Fruit fly (Drosophila melanogaster) whole organism, pupa: ENCODE results near the gene CG2975.

Experiments
- CG10348 ChIP-seq: fragments of 200-800 bp; sonication (Bioruptor generic); IDR thresholded peaks from 2 replicates; pipeline ENCODE4 v1.3.6; 2022; ENCODE audit warnings: missing biosample characterization, missing genetic modification characterization
- CG12605 ChIP-seq: fragments of 200-800 bp; sonication (Bioruptor generic); IDR thresholded peaks from 2 replicates; pipeline ENCODE4 v1.3.6; 2022; ENCODE audit warnings: missing biosample characterization, missing genetic modification characterization
- CG13204 ChIP-seq: fragments of 200-800 bp; sonication (Bioruptor generic); optimal IDR thresholded peaks from 2 replicates; lab custom pipeline; 2018; ENCODE audit warnings: missing biosample characterization, mild to moderate bottlenecking, missing genetic modification characterization, moderate library complexity
- CG14655 ChIP-seq: fragments of 200-800 bp; sonication (Bioruptor generic); optimal IDR thresholded peaks from 3 replicates; lab custom pipeline; 2017; ENCODE audit warnings: mild to moderate bottlenecking, missing biosample characterization, missing genetic modification reagents, missing genetic modification characterization
- CG15710 ChIP-seq: fragments of 200-800 bp; sonication (Bioruptor generic); optimal IDR thresholded peaks from 2 replicates; lab custom pipeline; 2018; ENCODE audit warnings: missing biosample characterization, mild to moderate bottlenecking, missing genetic modification characterization, moderate library complexity
- CG17806 ChIP-seq: fragments of 200-800 bp; sonication (Bioruptor generic); optimal IDR thresholded peaks from 2 replicates; lab custom pipeline; 2018; ENCODE audit warnings: missing biosample characterization, mild to moderate bottlenecking, missing genetic modification characterization, moderate library complexity
- CG32121 ChIP-seq: fragments of 200-800 bp; sonication (Bioruptor generic); IDR thresholded peaks from 2 replicates; pipeline ENCODE4 v1.3.6; 2022; ENCODE audit warnings: missing biosample characterization, missing genetic modification characterization
- CG34367 ChIP-seq: fragments of 200-800 bp; sonication (Bioruptor generic); optimal IDR thresholded peaks from 2 replicates; lab custom pipeline; 2018; ENCODE audit warnings: missing biosample characterization, mild to moderate bottlenecking, missing genetic modification characterization
- CG4496 ChIP-seq: fragments of 200-800 bp; sonication (Bioruptor generic); IDR thresholded peaks from 3 replicates; pipeline ENCODE4 v1.3.6; 2022; ENCODE audit warnings: missing biosample characterization, missing genetic modification characterization
- CG8159 ChIP-seq: fragments of 200-800 bp; sonication (Bioruptor generic); optimal IDR thresholded peaks from 3 replicates; lab custom pipeline; 2018; ENCODE audit warnings: missing biosample characterization, mild to moderate bottlenecking, missing genetic modification characterization, moderate library complexity
- CG8301 ChIP-seq: fragments of 200-800 bp; sonication (Bioruptor generic); optimal IDR thresholded peaks from 2 replicates; lab custom pipeline; 2018; ENCODE audit warnings: missing biosample characterization, mild to moderate bottlenecking, missing genetic modification characterization
- CG9948 ChIP-seq: fragments of 200-800 bp; sonication (Bioruptor generic); optimal IDR thresholded peaks from 2 replicates; lab custom pipeline; 2018; ENCODE audit warnings: missing biosample characterization, mild to moderate bottlenecking, missing genetic modification characterization, moderate library complexity
- D1 ChIP-seq: fragments of 200-800 bp; sonication (Bioruptor generic); optimal IDR thresholded peaks from 2 replicates; lab custom pipeline; 2018; ENCODE audit warnings: missing biosample characterization, mild to moderate bottlenecking, missing genetic modification characterization, moderate library complexity
- EcR ChIP-seq: fragments of 200-800 bp; sonication (Bioruptor generic); optimal IDR thresholded peaks from 3 replicates; lab custom pipeline; 2019; ENCODE audit warnings: missing biosample characterization, missing genetic modification characterization, mild to moderate bottlenecking, moderate library complexity, missing genetic modification reagents
- Ets98B ChIP-seq: fragments of 200-800 bp; sonication (Bioruptor generic); IDR thresholded peaks from 2 replicates; pipeline ENCODE4 v1.3.6; 2022; ENCODE audit warnings: missing biosample characterization, missing genetic modification characterization
- Pif1A ChIP-seq: fragments of 200-800 bp; sonication (Bioruptor generic); optimal IDR thresholded peaks from 3 replicates; lab custom pipeline; 2016; ENCODE audit warnings: missing biosample characterization, missing genetic modification characterization
- Pif1B ChIP-seq: fragments of 200-800 bp; sonication (Bioruptor generic); optimal IDR thresholded peaks from 3 replicates; lab custom pipeline; 2016; ENCODE audit warnings: missing biosample characterization, missing genetic modification characterization
- Snoo ChIP-seq: fragments of 200-800 bp; sonication (Bioruptor generic); optimal IDR thresholded peaks from 3 replicates; lab custom pipeline; 2017; ENCODE audit warnings: missing biosample characterization, mild to moderate bottlenecking, missing genetic modification characterization, inconsistent platforms
- fd96Ca ChIP-seq: fragments of 200-800 bp; sonication (Bioruptor generic); IDR thresholded peaks from 3 replicates; pipeline ENCODE4 v1.3.6; 2022; ENCODE audit warnings: missing biosample characterization, missing genetic modification characterization
- gl ChIP-seq: fragments of 200-800 bp; sonication (Bioruptor generic); optimal IDR thresholded peaks from 2 replicates; lab custom pipeline; 2018; ENCODE audit warnings: missing biosample characterization, mild to moderate bottlenecking, missing genetic modification characterization
- rn ChIP-seq: fragments of 200-800 bp; sonication (Bioruptor generic); IDR thresholded peaks from 2 replicates; pipeline ENCODE4 v1.3.6; 2022; ENCODE audit warnings: missing biosample characterization, missing genetic modification characterization

CG2975 gene

dm6 chr2L:2862621-2862962 lies 22.7 kb downstream of the CG2975 start:
- TF ChIP-seq Pif1B (GFP tag; lab: Kevin White, UChicago), result no peak
- TF ChIP-seq Snoo, result no peak
- TF ChIP-seq CG14655, result no peak
- TF ChIP-seq CG12605 (GFP tag; lab: Robert Waterston, UW), result no peak
- no peak for TF ChIP-seq CG34367
- TF ChIP-seq CG4496 (GFP tag; lab: Robert Waterston, UW), result no peak
- no peak for TF ChIP-seq CG15710 (tag; lab: Kevin White, UChicago)
- TF ChIP-seq, all 21 proteins: peak for 0

- TF ChIP-seq CG8301, result no peak
- TF ChIP-seq, all 21 proteins: peak for 0
Measured at dm6 chr2L:2864601-2865000, 24.7 kb downstream of the CG2975 start.

- TF ChIP-seq Snoo (no peak), CG8301 (no peak), CG10348 (no peak), rn (no peak)
Measured at dm6 chr2L:2865560-2866309, 25.8 kb downstream of the CG2975 start.

dm6 chr2L:2869008-2869702 lies 29.2 kb downstream of the CG2975 start, which contains the start of gene CG8813:
Gene CG8813 (plus strand): TSS chr2L:2869652.
- TF ChIP-seq D1 (tag; lab: Kevin White, UChicago) (no peak), Snoo (no peak), rn (no peak), CG8159 (tag; lab: Kevin White, UChicago) (no peak), CG17806 (tag; lab: Kevin White, UChicago) (no peak), CG32121 (no peak), fd96Ca (GFP tag; lab: Robert Waterston, UW) (no peak), CG13204 (GFP tag; lab: Kevin White, UChicago) (no peak), gl (tag; lab: Kevin White, UChicago) (no peak), Ets98B (GFP tag; lab: Robert Waterston, UW) (no peak), CG14655 (no peak), EcR (no peak), CG34367 (no peak)

dm6 chr2L:2872309-2872932 lies 32.5 kb downstream of the CG2975 start:
- TF ChIP-seq Ets98B (GFP tag; lab: Robert Waterston, UW) (peak; percentile 32; the same call in 1 of the 2 replicates), CG9948 (tag; lab: Kevin White, UChicago) (no peak), CG13204 (GFP tag; lab: Kevin White, UChicago) (no peak), gl (tag; lab: Kevin White, UChicago) (no peak), CG8159 (tag; lab: Kevin White, UChicago) (no peak)

- TF ChIP-seq D1 (tag; lab: Kevin White, UChicago) (no peak), CG8301 (peak; percentile 0), CG9948 (tag; lab: Kevin White, UChicago) (peak; percentile 32), CG8159 (tag; lab: Kevin White, UChicago) (peak; percentile 42), CG17806 (tag; lab: Kevin White, UChicago) (no peak), Pif1A (GFP tag; lab: Kevin White, UChicago) (peak; percentile 22), gl (tag; lab: Kevin White, UChicago) (no peak), Pif1B (GFP tag; lab: Kevin White, UChicago) (peak; percentile 1), Snoo (peak; percentile 37), CG4496 (GFP tag; lab: Robert Waterston, UW) (no peak; the same call in 2 of the 3 replicates), CG10348 (no peak), CG15710 (tag; lab: Kevin White, UChicago) (peak; percentile 27), CG32121 (0 out of 2 replicates have a peak, but pooled peaks have one; percentile 47), CG34367 (no peak), rn (no peak), Ets98B (GFP tag; lab: Robert Waterston, UW) (peak; percentile 20; the same call in 1 of the 2 replicates), CG13204 (GFP tag; lab: Kevin White, UChicago) (no peak), EcR (peak; percentile 1), CG12605 (GFP tag; lab: Robert Waterston, UW) (no peak), fd96Ca (GFP tag; lab: Robert Waterston, UW) (peak; percentile 48; the same call in 1 of the 3 replicates), CG14655 (no peak)
Measured at dm6 chr2L:2872968-2873728, 33.2 kb downstream of the CG2975 start.
